Worm (Caenorhabditis elegans) whole organism, L3 larva: ENCODE data around the gene sra-34.

Experiments
- ZK546.5 ChIP-seq: sonication (generic microtip); optimal IDR thresholded peaks from 2 replicates; lab custom pipeline; 2017; ENCODE audit warnings: missing biosample characterization, missing genetic modification characterization
- egl-5 ChIP-seq: fragments of 150-350 bp; optimal IDR thresholded peaks from 2 replicates; lab custom pipeline; 2017; ENCODE audit warnings: missing biosample characterization, missing genetic modification reagents, missing genetic modification characterization, inconsistent platforms
- elt-1 ChIP-seq: fragments of 150-350 bp; optimal IDR thresholded peaks from 2 replicates; lab custom pipeline; 2014; ENCODE audit warnings: missing biosample characterization, missing genetic modification characterization
- fkh-10 ChIP-seq: sonication (generic microtip); optimal IDR thresholded peaks from 2 replicates; lab custom pipeline; 2017; ENCODE audit warnings: missing biosample characterization, missing genetic modification reagents, missing genetic modification characterization
- fos-1 ChIP-seq: fragments of 150-350 bp; optimal IDR thresholded peaks from 2 replicates; lab custom pipeline; 2014; ENCODE audit warnings: missing biosample characterization, missing genetic modification characterization
- lsy-12 ChIP-seq: sonication (generic microtip); optimal IDR thresholded peaks from 2 replicates; lab custom pipeline; 2016; ENCODE audit warnings: mild to moderate bottlenecking, missing genetic modification characterization, missing compliant biosample characterization
- mdl-1 ChIP-seq: fragments of 150-350 bp; optimal IDR thresholded peaks from 2 replicates; lab custom pipeline; 2014; ENCODE audit warnings: missing biosample characterization, missing genetic modification characterization
- nhr-237 ChIP-seq: fragments of 150-350 bp; optimal IDR thresholded peaks from 2 replicates; lab custom pipeline; 2014; ENCODE audit warnings: missing biosample characterization, missing genetic modification characterization
- pqm-1 ChIP-seq: fragments of 150-350 bp; optimal IDR thresholded peaks from 2 replicates; lab custom pipeline; 2017; ENCODE audit warnings: missing biosample characterization, missing genetic modification characterization, inconsistent platforms
- snpc-4 ChIP-seq: fragments of 150-350 bp; optimal IDR thresholded peaks from 2 replicates; lab custom pipeline; 2014; ENCODE audit warnings: missing biosample characterization, missing genetic modification characterization
- zag-1 ChIP-seq: fragments of 150-350 bp; optimal IDR thresholded peaks from 2 replicates; lab custom pipeline; 2014; ENCODE audit warnings: missing biosample characterization, missing genetic modification characterization

ce11 chrII:4540631-4541030, 2.8 kb downstream of the sra-34 start, which contains the start of gene sra-36:
- TF ChIP-seq fkh-10 (GFP tag; lab: Kevin White, UChicago) (no peak), nhr-237 (tag; lab: Kevin White, UChicago) (no peak), pqm-1 (tag; lab: Kevin White, UChicago) (no peak), fos-1 (tag; lab: Kevin White, UChicago) (no peak), ZK546.5 (tag; lab: Kevin White, UChicago) (no peak), snpc-4 (tag; lab: Kevin White, UChicago) (no peak), mdl-1 (tag; lab: Kevin White, UChicago) (no peak), elt-1 (tag; lab: Kevin White, UChicago) (no peak), zag-1 (tag; lab: Kevin White, UChicago) (no peak), egl-5 (tag; lab: Kevin White, UChicago) (no peak), lsy-12 (tag; lab: Kevin White, UChicago) (no peak)
